Fruit fly (Drosophila melanogaster) whole organism, embryonic: ENCODE results near the gene CG34295.

ENCODE experiments used
- Ada2b ChIP-seq: fragments of 200-800 bp; sonication (Bioruptor generic); IDR thresholded peaks from 2 replicates; pipeline ENCODE4 v1.3.6; 2022; ENCODE audit warnings: missing biosample characterization, missing genetic modification characterization
- CG11696 ChIP-seq: fragments of 200-800 bp; sonication (Bioruptor generic); IDR thresholded peaks from 2 replicates; pipeline ENCODE4 v1.3.6; 2022; ENCODE audit warnings: missing biosample characterization, missing genetic modification characterization
- CG12659 ChIP-seq: fragments of 200-800 bp; sonication (Bioruptor generic); optimal IDR thresholded peaks from 3 replicates; lab custom pipeline; 2017; ENCODE audit warnings: mild to moderate bottlenecking, missing biosample characterization, missing genetic modification reagents, missing genetic modification characterization
- CG12769 ChIP-seq: fragments of 200-800 bp; sonication (Bioruptor generic); optimal IDR thresholded peaks from 2 replicates; lab custom pipeline; 2019; ENCODE audit warnings: missing biosample characterization, mild to moderate bottlenecking, missing genetic modification characterization, moderate library complexity
- CG14860 ChIP-seq: fragments of 200-800 bp; sonication (Bioruptor generic); IDR thresholded peaks from 3 replicates; pipeline ENCODE4 v1.3.6; 2022; ENCODE audit warnings: missing biosample characterization, missing genetic modification characterization; ENCODE audit not compliant: partially characterized antibody
- CG18011 ChIP-seq: fragments of 200-800 bp; sonication (Bioruptor generic); optimal IDR thresholded peaks from 2 replicates; lab custom pipeline; 2017; ENCODE audit warnings: missing biosample characterization, missing genetic modification characterization, mild to moderate bottlenecking, moderate library complexity, missing genotype
- CG2116 ChIP-seq: fragments of 200-800 bp; sonication (Bioruptor generic); optimal IDR thresholded peaks from 3 replicates; lab custom pipeline; 2018; ENCODE audit warnings: missing biosample characterization, mild to moderate bottlenecking, missing genetic modification characterization
- CG2120 ChIP-seq: fragments of 200-800 bp; sonication (Bioruptor generic); optimal IDR thresholded peaks from 3 replicates; lab custom pipeline; 2016; ENCODE audit warnings: missing biosample characterization, missing genetic modification characterization
- CG2202 ChIP-seq: fragments of 200-800 bp; sonication (Bioruptor generic); optimal IDR thresholded peaks from 2 replicates; lab custom pipeline; 2018; ENCODE audit warnings: missing biosample characterization, mild to moderate bottlenecking, missing genetic modification characterization
- CG2678 ChIP-seq: fragments of 200-800 bp; sonication (Bioruptor generic); optimal IDR thresholded peaks from 3 replicates; lab custom pipeline; 2019; ENCODE audit warnings: missing biosample characterization, mild to moderate bottlenecking, missing genetic modification characterization, moderate library complexity
- CG3281 ChIP-seq: fragments of 200-800 bp; sonication (Bioruptor generic); optimal IDR thresholded peaks from 3 replicates; lab custom pipeline; 2017; ENCODE audit warnings: missing biosample characterization, mild to moderate bottlenecking, missing genetic modification characterization
- CG42726 ChIP-seq: fragments of 200-800 bp; sonication (Bioruptor generic); IDR thresholded peaks from 2 replicates; pipeline ENCODE4 v1.3.6; 2022; ENCODE audit warnings: missing biosample characterization, missing genetic modification characterization; ENCODE audit not compliant: partially characterized antibody
- CG6765 ChIP-seq: fragments of 200-800 bp; sonication (Bioruptor generic); optimal IDR thresholded peaks from 3 replicates; lab custom pipeline; 2017; ENCODE audit warnings: missing biosample characterization, mild to moderate bottlenecking, missing genetic modification characterization
- CG7839 ChIP-seq: fragments of 200-800 bp; sonication (Bioruptor generic); optimal IDR thresholded peaks from 3 replicates; lab custom pipeline; 2018; ENCODE audit warnings: missing biosample characterization, mild to moderate bottlenecking, missing genetic modification characterization, moderate library complexity
- CG7928 ChIP-seq: fragments of 200-800 bp; sonication (Bioruptor generic); optimal IDR thresholded peaks from 2 replicates; lab custom pipeline; 2017; ENCODE audit warnings: missing biosample characterization, mild to moderate bottlenecking, missing genetic modification characterization
- CG7987 ChIP-seq: fragments of 200-800 bp; sonication (Bioruptor generic); optimal IDR thresholded peaks from 2 replicates; lab custom pipeline; 2018; ENCODE audit warnings: missing biosample characterization, mild to moderate bottlenecking, missing genetic modification characterization, moderate library complexity
- CG9817 ChIP-seq: fragments of 200-800 bp; sonication (Bioruptor generic); optimal IDR thresholded peaks from 2 replicates; lab custom pipeline; 2018; ENCODE audit warnings: missing biosample characterization, mild to moderate bottlenecking, missing genetic modification characterization, moderate library complexity
- Dll ChIP-seq: fragments of 200-800 bp; sonication (Bioruptor generic); IDR thresholded peaks from 4 replicates; pipeline ENCODE4 v1.3.6; 2022; ENCODE audit warnings: missing biosample characterization, missing genetic modification characterization; ENCODE audit not compliant: partially characterized antibody
- ERR ChIP-seq: fragments of 200-800 bp; sonication (Bioruptor generic); optimal IDR thresholded peaks from 2 replicates; lab custom pipeline; 2016; ENCODE audit warnings: missing biosample characterization, missing genetic modification characterization
- HLHmδ ChIP-seq: fragments of 200-800 bp; sonication (Bioruptor generic); optimal IDR thresholded peaks from 2 replicates; lab custom pipeline; 2018; ENCODE audit warnings: missing biosample characterization, mild to moderate bottlenecking, missing genetic modification characterization, moderate library complexity
- NFAT ChIP-seq: fragments of 200-800 bp; sonication (Bioruptor generic); IDR thresholded peaks from 2 replicates; pipeline ENCODE4 v1.3.6; 2022; ENCODE audit warnings: missing biosample characterization, missing genetic modification characterization
- Neu2 ChIP-seq: fragments of 200-800 bp; sonication (Bioruptor generic); optimal IDR thresholded peaks from 3 replicates; lab custom pipeline; 2016; ENCODE audit warnings: missing biosample characterization, missing genetic modification characterization, borderline replicate concordance
- Nf-YC ChIP-seq: fragments of 200-800 bp; optimal IDR thresholded peaks from 3 replicates; lab custom pipeline; 2019; ENCODE audit warnings: missing biosample characterization, mild to moderate bottlenecking, missing genetic modification characterization, moderate library complexity
- Oli ChIP-seq: fragments of 200-800 bp; sonication (Bioruptor generic); optimal IDR thresholded peaks from 2 replicates; lab custom pipeline; 2018; ENCODE audit warnings: missing biosample characterization, mild to moderate bottlenecking, missing genetic modification characterization, moderate library complexity
- Ssrp ChIP-seq: fragments of 200-800 bp; sonication (Bioruptor generic); optimal IDR thresholded peaks from 2 replicates; lab custom pipeline; 2018; ENCODE audit warnings: missing biosample characterization, mild to moderate bottlenecking, missing genetic modification characterization, moderate library complexity
- ap ChIP-seq: fragments of 200-800 bp; sonication (Bioruptor generic); IDR thresholded peaks from 2 replicates; pipeline ENCODE4 v1.3.6; 2022; ENCODE audit warnings: missing biosample characterization, missing genetic modification characterization
- az2 ChIP-seq: fragments of 200-800 bp; sonication (Bioruptor generic); optimal IDR thresholded peaks from 3 replicates; lab custom pipeline; 2016; ENCODE audit warnings: missing biosample characterization, missing genetic modification characterization
- bbx ChIP-seq: fragments of 200-800 bp; sonication (Bioruptor generic); IDR thresholded peaks from 2 replicates; pipeline ENCODE4 v1.3.6; 2022; ENCODE audit warnings: missing biosample characterization, missing genetic modification characterization; ENCODE audit not compliant: partially characterized antibody
- bowl ChIP-seq: fragments of 200-800 bp; sonication (Bioruptor generic); IDR thresholded peaks from 2 replicates; pipeline ENCODE4 v1.3.6; 2022; ENCODE audit warnings: missing biosample characterization, missing genetic modification characterization
- dm ChIP-seq: fragments of 200-800 bp; sonication (Bioruptor generic); optimal IDR thresholded peaks from 3 replicates; lab custom pipeline; 2016; ENCODE audit warnings: missing biosample characterization, missing genetic modification characterization
- dmrt11E ChIP-seq: fragments of 200-800 bp; sonication (Bioruptor generic); optimal IDR thresholded peaks from 3 replicates; lab custom pipeline; 2018; ENCODE audit warnings: missing biosample characterization, mild to moderate bottlenecking, missing genetic modification characterization, moderate library complexity
- dysf ChIP-seq: fragments of 200-800 bp; sonication (Bioruptor generic); IDR thresholded peaks from 3 replicates; pipeline ENCODE4 v1.3.6; 2022; ENCODE audit warnings: missing biosample characterization, missing genetic modification characterization
- fru ChIP-seq: fragments of >200 bp; optimal IDR thresholded peaks from 2 replicates; lab custom pipeline; 2017
- gfzf ChIP-seq: fragments of 200-800 bp; sonication (Bioruptor generic); optimal IDR thresholded peaks from 2 replicates; lab custom pipeline; 2016; ENCODE audit warnings: missing biosample characterization, mild to moderate bottlenecking, missing genetic modification characterization, moderate library complexity
- insv ChIP-seq, 2 experiments: fragments of 200-800 bp; sonication (Bioruptor generic); optimal IDR thresholded peaks; 3 replicates each; lab custom pipeline; 2016 to 2018; ENCODE audit warnings: missing biosample characterization in 2 of 2, missing genetic modification characterization in 2 of 2
- knrl ChIP-seq: fragments of 200-800 bp; sonication (Bioruptor generic); IDR thresholded peaks from 3 replicates; pipeline ENCODE4 v1.3.6; 2022; ENCODE audit warnings: missing biosample characterization, missing genetic modification characterization; ENCODE audit not compliant: partially characterized antibody
- lbe ChIP-seq: fragments of 200-800 bp; sonication (Bioruptor generic); optimal IDR thresholded peaks from 2 replicates; lab custom pipeline; 2016; ENCODE audit warnings: missing biosample characterization, mild to moderate bottlenecking, missing genetic modification characterization
- lilli ChIP-seq: fragments of 200-800 bp; sonication (Bioruptor generic); optimal IDR thresholded peaks from 3 replicates; lab custom pipeline; 2016; ENCODE audit warnings: missing biosample characterization, missing genetic modification characterization
- mld ChIP-seq: fragments of 200-800 bp; sonication (Bioruptor generic); IDR thresholded peaks from 3 replicates; pipeline ENCODE4 v1.3.6; 2022; ENCODE audit warnings: missing biosample characterization, missing genetic modification characterization; ENCODE audit not compliant: partially characterized antibody
- odd ChIP-seq: fragments of 200-800 bp; sonication (Bioruptor generic); optimal IDR thresholded peaks from 2 replicates; lab custom pipeline; 2017; ENCODE audit warnings: missing biosample characterization, mild to moderate bottlenecking, missing genetic modification characterization
- seq ChIP-seq: fragments of 200-800 bp; sonication (Bioruptor generic); IDR thresholded peaks from 2 replicates; pipeline ENCODE4 v1.3.6; 2022; ENCODE audit warnings: missing biosample characterization, missing genetic modification characterization
- slou ChIP-seq: fragments of 200-800 bp; sonication (Bioruptor generic); optimal IDR thresholded peaks from 3 replicates; lab custom pipeline; 2016; ENCODE audit warnings: missing biosample characterization, missing genetic modification characterization
- tll ChIP-seq, 2 experiments: fragments of 200-800 bp in 1 of 2; fragments of >200 bp in 1 of 2; sonication (Bioruptor generic) in 1 of 2; optimal IDR thresholded peaks; 2 replicates each; lab custom pipeline; 2017 to 2019; ENCODE audit warnings: missing biosample characterization in 2 of 2, missing genetic modification characterization in 2 of 2, mild to moderate bottlenecking in 1 of 2, moderate library complexity in 1 of 2
- tna ChIP-seq: fragments of 200-800 bp; sonication (Bioruptor generic); IDR thresholded peaks from 2 replicates; pipeline ENCODE4 v1.3.6; 2022; ENCODE audit warnings: missing biosample characterization, missing genetic modification characterization; ENCODE audit not compliant: partially characterized antibody
- trem ChIP-seq: fragments of 200-800 bp; optimal IDR thresholded peaks from 3 replicates; lab custom pipeline; 2019; ENCODE audit warnings: missing biosample characterization, mild to moderate bottlenecking, missing genetic modification characterization, moderate library complexity
- unc-4 ChIP-seq: fragments of 200-800 bp; sonication (Bioruptor generic); IDR thresholded peaks from 2 replicates; pipeline ENCODE4 v1.3.6; 2022; ENCODE audit warnings: missing biosample characterization, missing genetic modification characterization; ENCODE audit not compliant: partially characterized antibody
- wdn ChIP-seq: fragments of 200-800 bp; sonication (Bioruptor generic); IDR thresholded peaks from 2 replicates; pipeline ENCODE4 v1.3.6; 2022; ENCODE audit warnings: missing biosample characterization, missing genetic modification characterization
- wor ChIP-seq: fragments of 200-800 bp; sonication (Bioruptor generic); IDR thresholded peaks from 2 replicates; pipeline ENCODE4 v1.3.6; 2022; ENCODE audit warnings: missing biosample characterization, missing genetic modification characterization
- zf30C ChIP-seq: fragments of 200-800 bp; sonication (Bioruptor generic); optimal IDR thresholded peaks from 3 replicates; lab custom pipeline; 2018; ENCODE audit warnings: missing biosample characterization, mild to moderate bottlenecking, missing genetic modification characterization
- zfh1 ChIP-seq: fragments of 200-800 bp; sonication (Bioruptor generic); IDR thresholded peaks from 3 replicates; pipeline ENCODE4 v1.3.6; 2022; ENCODE audit warnings: missing biosample characterization, missing genetic modification characterization

Gene CG34295

DNA sequence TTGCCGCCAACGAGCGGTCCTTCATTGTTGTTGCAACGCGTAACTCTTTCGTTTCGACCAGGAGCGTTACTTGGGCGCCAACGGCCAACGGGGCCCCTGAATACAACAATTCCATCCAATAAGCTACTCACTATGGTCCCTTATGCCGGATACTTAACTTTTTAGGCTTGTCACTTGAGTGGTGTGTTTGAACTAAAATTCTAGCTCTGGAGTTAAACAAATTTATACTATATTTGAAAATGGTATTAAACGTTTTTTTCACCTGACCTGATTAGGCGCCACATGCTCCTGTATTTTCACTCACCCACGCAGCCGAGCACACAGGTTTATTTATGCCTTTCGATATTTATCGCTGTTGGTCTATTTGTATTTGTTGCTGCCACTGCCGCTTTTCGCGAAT is 15.7 kb downstream of the CG34295 start (continued):
- TF ChIP-seq CG7928 (GFP tag; lab: Kevin White, UChicago) (no peak), Dll (no peak), mld (no peak), az2 (GFP tag; lab: Kevin White, UChicago) (no peak), CG42726 (GFP tag; lab: Robert Waterston, UW) (no peak), CG2116 (GFP tag; lab: Kevin White, UChicago) (no peak), CG12769 (tag; lab: Kevin White, UChicago) (no peak), Nf-YC (tag; lab: Kevin White, UChicago) (no peak), CG9817 (tag; lab: Kevin White, UChicago) (no peak), CG7987 (no peak), knrl (no peak; the same call in 2 of the 3 replicates), CG2678 (tag; lab: Kevin White, UChicago) (no peak), Ada2b (no peak), tll (GFP tag; optimal IDR thresholded peaks at IDR 0.05; lab: Kevin White, UChicago) (no peak), slou (GFP tag; lab: Kevin White, UChicago) (no peak), dysf (GFP tag; lab: Robert Waterston, UW) (peak; percentile 29; the same call in 1 of the 3 replicates), odd (GFP tag; lab: Kevin White, UChicago) (no peak), wdn (GFP tag; lab: Robert Waterston, UW) (no peak), wor (0 out of 2 replicates have a peak, but pooled peaks have one; percentile 15), CG7839 (tag; lab: Kevin White, UChicago) (peak; percentile 43), trem (tag; lab: Kevin White, UChicago) (no peak), Oli (tag; lab: Kevin White, UChicago) (no peak), gfzf (GFP tag; lab: Kevin White, UChicago) (no peak), CG3281 (GFP tag; lab: Kevin White, UChicago) (no peak), fru (lab: Kevin White, UChicago) (no peak), bowl (GFP tag; lab: Robert Waterston, UW) (no peak), ap (GFP tag; lab: Robert Waterston, UW) (no peak), dm (GFP tag; lab: Kevin White, UChicago) (no peak), HLHmδ (GFP tag; lab: Kevin White, UChicago) (no peak), tna (no peak), CG2202 (tag; lab: Kevin White, UChicago) (no peak), lbe (GFP tag; lab: Kevin White, UChicago) (no peak), dmrt11E (tag; lab: Kevin White, UChicago) (peak; percentile 31), seq (no peak), insv (GFP tag; optimal IDR thresholded peaks at IDR 0.05; lab: Kevin White, UChicago) (no peak), Neu2 (GFP tag; lab: Kevin White, UChicago) (no peak), NFAT (GFP tag; lab: Robert Waterston, UW) (no peak), CG12659 (peak; percentile 3), zf30C (GFP tag; lab: Kevin White, UChicago) (no peak), unc-4 (no peak), CG11696 (GFP tag; lab: Robert Waterston, UW) (no peak), CG18011 (no peak), Ssrp (peak; percentile 32), CG6765 (GFP tag; lab: Kevin White, UChicago) (no peak), zfh1 (GFP tag; lab: Robert Waterston, UW) (peak; percentile 47; the same call in 1 of the 3 replicates), lilli (GFP tag; lab: Kevin White, UChicago) (peak; percentile 22), bbx (GFP tag; lab: Robert Waterston, UW) (0 out of 2 replicates have a peak, but pooled peaks have one; percentile 7), CG2120 (GFP tag; lab: Kevin White, UChicago) (peak; percentile 24), CG14860 (GFP tag; lab: Robert Waterston, UW) (no peak), ERR (GFP tag; lab: Kevin White, UChicago) (no peak)
